Fruit fly (Drosophila melanogaster) whole organism, embryonic: ENCODE measurements around the gene CG8159.
A peak's percentile ranks its signal among the peaks of the same experiment; 100 is the strongest.

Experiments
- CG10321 ChIP-seq: fragments of 200-800 bp; sonication (Bioruptor generic); IDR thresholded peaks from 2 replicates; pipeline ENCODE4 v1.3.6; 2022; ENCODE audit warnings: missing biosample characterization, missing genetic modification characterization
- CG11093 ChIP-seq: fragments of 200-800 bp; sonication (Bioruptor generic); IDR thresholded peaks from 3 replicates; pipeline ENCODE4 v1.3.6; 2022; ENCODE audit warnings: missing biosample characterization, missing genetic modification characterization
- CG12155 ChIP-seq: fragments of 200-800 bp; sonication (Bioruptor generic); optimal IDR thresholded peaks from 3 replicates; lab custom pipeline; 2016; ENCODE audit warnings: missing biosample characterization, missing genetic modification characterization
- CG13424 ChIP-seq: fragments of 200-800 bp; sonication (Bioruptor generic); optimal IDR thresholded peaks from 2 replicates; lab custom pipeline; 2019; ENCODE audit warnings: missing biosample characterization, mild to moderate bottlenecking, missing genetic modification characterization, moderate library complexity
- CG15479 ChIP-seq: fragments of 200-800 bp; sonication (Bioruptor generic); optimal IDR thresholded peaks from 3 replicates; lab custom pipeline; 2019; ENCODE audit warnings: missing biosample characterization, mild to moderate bottlenecking, missing genetic modification characterization, moderate library complexity
- CG16813 ChIP-seq: fragments of 200-800 bp; sonication (Bioruptor generic); IDR thresholded peaks from 3 replicates; pipeline ENCODE4 v1.3.6; 2022; ENCODE audit warnings: missing biosample characterization, missing genetic modification characterization; ENCODE audit not compliant: partially characterized antibody
- CG17328 ChIP-seq: fragments of 200-800 bp; sonication (Bioruptor generic); IDR thresholded peaks from 2 replicates; pipeline ENCODE4 v1.3.6; 2022; ENCODE audit warnings: missing biosample characterization, missing genetic modification characterization
- CG1832 ChIP-seq: fragments of 200-800 bp; sonication (Bioruptor generic); optimal IDR thresholded peaks from 2 replicates; lab custom pipeline; 2017; ENCODE audit warnings: missing biosample characterization, mild to moderate bottlenecking, missing genetic modification characterization, inconsistent platforms
- CG30431 ChIP-seq: fragments of 200-800 bp; sonication (Bioruptor generic); optimal IDR thresholded peaks from 2 replicates; lab custom pipeline; 2017; ENCODE audit warnings: missing biosample characterization, missing genetic modification characterization
- CG34224 ChIP-seq: fragments of 200-800 bp; sonication (Bioruptor generic); IDR thresholded peaks from 3 replicates; pipeline ENCODE4 v1.3.6; 2022; ENCODE audit warnings: missing biosample characterization, missing genetic modification characterization; ENCODE audit not compliant: partially characterized antibody
- CG3995 ChIP-seq: fragments of 200-800 bp; sonication (Bioruptor generic); optimal IDR thresholded peaks from 3 replicates; lab custom pipeline; 2016; ENCODE audit warnings: missing biosample characterization, missing genetic modification characterization
- CG6175 ChIP-seq: fragments of 200-800 bp; sonication (Bioruptor generic); IDR thresholded peaks from 3 replicates; pipeline ENCODE4 v1.3.6; 2022; ENCODE audit warnings: missing biosample characterization, missing genetic modification characterization
- CG9215 ChIP-seq: fragments of 200-800 bp; sonication (Bioruptor generic); IDR thresholded peaks from 2 replicates; pipeline ENCODE4 v1.3.6; 2022; ENCODE audit warnings: missing biosample characterization, missing genetic modification characterization
- Dp ChIP-seq: fragments of 200-800 bp; sonication (Bioruptor generic); optimal IDR thresholded peaks from 2 replicates; lab custom pipeline; 2018; ENCODE audit warnings: missing biosample characterization, mild to moderate bottlenecking, missing genetic modification characterization, moderate library complexity
- Eip74EF ChIP-seq, 2 experiments: fragments of 200-800 bp in 1 of 2; fragments of >200 bp in 1 of 2; sonication (Bioruptor generic) in 1 of 2; optimal IDR thresholded peaks; 2 replicates each; lab custom pipeline; 2017 to 2019; ENCODE audit warnings: missing biosample characterization in 2 of 2, missing genetic modification characterization in 2 of 2, mild to moderate bottlenecking in 1 of 2, moderate library complexity in 1 of 2
- Hr78 ChIP-seq, 2 experiments: fragments of 200-800 bp in 1 of 2; fragments of >200 bp in 1 of 2; sonication (Bioruptor generic) in 1 of 2; optimal IDR thresholded peaks; 2 replicates each; lab custom pipeline; 2017 to 2019; ENCODE audit warnings: missing biosample characterization in 2 of 2, missing genetic modification characterization in 2 of 2, mild to moderate bottlenecking in 1 of 2, moderate library complexity in 1 of 2
- Meics ChIP-seq: fragments of 200-800 bp; sonication (Bioruptor generic); optimal IDR thresholded peaks from 2 replicates; lab custom pipeline; 2017; ENCODE audit warnings: missing biosample characterization, mild to moderate bottlenecking, missing genetic modification characterization
- NK7.1 ChIP-seq: fragments of 200-800 bp; sonication (Bioruptor generic); optimal IDR thresholded peaks from 3 replicates; lab custom pipeline; 2016; ENCODE audit warnings: missing biosample characterization, missing genetic modification characterization
- Neu2 ChIP-seq: fragments of 200-800 bp; sonication (Bioruptor generic); optimal IDR thresholded peaks from 3 replicates; lab custom pipeline; 2016; ENCODE audit warnings: missing biosample characterization, missing genetic modification characterization, borderline replicate concordance
- Nf-YB ChIP-seq: fragments of 200-800 bp; sonication (Bioruptor generic); optimal IDR thresholded peaks from 3 replicates; lab custom pipeline; 2019; ENCODE audit warnings: missing biosample characterization, mild to moderate bottlenecking, missing genetic modification characterization, moderate library complexity
- Optix ChIP-seq: fragments of 200-800 bp; sonication (Bioruptor generic); IDR thresholded peaks from 3 replicates; pipeline ENCODE4 v1.3.6; 2022; ENCODE audit warnings: missing biosample characterization, missing genetic modification characterization
- Trl ChIP-seq, 3 experiments: fragments of >200 bp in 2 of 3; fragments of 200-800 bp in 1 of 3; sonication (Bioruptor generic) in 1 of 3; optimal IDR thresholded peaks; 2 replicates in 1 of 3; 3 replicates in 2 of 3; lab custom pipeline; 2016 to 2017; ENCODE audit warnings: missing biosample characterization in 1 of 3, missing genetic modification characterization in 1 of 3
- ato ChIP-seq: fragments of 200-800 bp; sonication (Bioruptor generic); IDR thresholded peaks from 2 replicates; pipeline ENCODE4 v1.3.6; 2022; ENCODE audit warnings: missing biosample characterization, missing genetic modification characterization; ENCODE audit not compliant: partially characterized antibody
- bbx ChIP-seq: fragments of 200-800 bp; sonication (Bioruptor generic); IDR thresholded peaks from 2 replicates; pipeline ENCODE4 v1.3.6; 2022; ENCODE audit warnings: missing biosample characterization, missing genetic modification characterization; ENCODE audit not compliant: partially characterized antibody
- crol ChIP-seq: fragments of 200-800 bp; sonication (Bioruptor generic); IDR thresholded peaks from 2 replicates; pipeline ENCODE4 v1.3.6; 2022; ENCODE audit warnings: missing biosample characterization, missing genetic modification characterization
- gfzf ChIP-seq: fragments of 200-800 bp; sonication (Bioruptor generic); optimal IDR thresholded peaks from 2 replicates; lab custom pipeline; 2016; ENCODE audit warnings: missing biosample characterization, mild to moderate bottlenecking, missing genetic modification characterization, moderate library complexity
- h ChIP-seq: fragments of >200 bp; optimal IDR thresholded peaks from 2 replicates; lab custom pipeline; 2017
- hbn ChIP-seq: fragments of 200-800 bp; sonication (Bioruptor generic); IDR thresholded peaks from 2 replicates; pipeline ENCODE4 v1.3.6; 2022; ENCODE audit warnings: missing biosample characterization, missing genetic modification characterization; ENCODE audit not compliant: partially characterized antibody
- knrl ChIP-seq: fragments of 200-800 bp; sonication (Bioruptor generic); IDR thresholded peaks from 3 replicates; pipeline ENCODE4 v1.3.6; 2022; ENCODE audit warnings: missing biosample characterization, missing genetic modification characterization; ENCODE audit not compliant: partially characterized antibody
- nerfin-2 ChIP-seq: fragments of 200-800 bp; sonication (Bioruptor generic); IDR thresholded peaks from 2 replicates; pipeline ENCODE4 v1.3.6; 2022; ENCODE audit warnings: missing biosample characterization, missing genetic modification characterization; ENCODE audit not compliant: partially characterized antibody
- scrt ChIP-seq: fragments of 200-800 bp; sonication (Bioruptor generic); optimal IDR thresholded peaks from 2 replicates; lab custom pipeline; 2018; ENCODE audit warnings: missing biosample characterization, mild to moderate bottlenecking, missing genetic modification characterization, moderate library complexity
- tio ChIP-seq: fragments of 200-800 bp; sonication (Bioruptor generic); optimal IDR thresholded peaks from 2 replicates; lab custom pipeline; 2017; ENCODE audit warnings: missing biosample characterization, missing genetic modification characterization, inconsistent platforms
- tll ChIP-seq, 2 experiments: fragments of 200-800 bp in 1 of 2; fragments of >200 bp in 1 of 2; sonication (Bioruptor generic) in 1 of 2; optimal IDR thresholded peaks; 2 replicates each; lab custom pipeline; 2017 to 2019; ENCODE audit warnings: missing biosample characterization in 2 of 2, missing genetic modification characterization in 2 of 2, mild to moderate bottlenecking in 1 of 2, moderate library complexity in 1 of 2
- tup ChIP-seq: fragments of 200-800 bp; sonication (Bioruptor generic); optimal IDR thresholded peaks from 2 replicates; lab custom pipeline; 2016; ENCODE audit warnings: missing biosample characterization, mild to moderate bottlenecking, missing genetic modification characterization, moderate library complexity
- z ChIP-seq: fragments of 200-800 bp; sonication (Bioruptor generic); IDR thresholded peaks from 3 replicates; pipeline ENCODE4 v1.3.6; 2022; ENCODE audit warnings: missing biosample characterization, missing genetic modification characterization
- zen ChIP-seq: fragments of 200-800 bp; sonication (Bioruptor generic); optimal IDR thresholded peaks from 3 replicates; lab custom pipeline; 2018; ENCODE audit warnings: missing biosample characterization, mild to moderate bottlenecking, missing genetic modification characterization, moderate library complexity
- zf30C ChIP-seq: fragments of 200-800 bp; sonication (Bioruptor generic); optimal IDR thresholded peaks from 3 replicates; lab custom pipeline; 2018; ENCODE audit warnings: missing biosample characterization, mild to moderate bottlenecking, missing genetic modification characterization

Gene CG8159

DNA sequence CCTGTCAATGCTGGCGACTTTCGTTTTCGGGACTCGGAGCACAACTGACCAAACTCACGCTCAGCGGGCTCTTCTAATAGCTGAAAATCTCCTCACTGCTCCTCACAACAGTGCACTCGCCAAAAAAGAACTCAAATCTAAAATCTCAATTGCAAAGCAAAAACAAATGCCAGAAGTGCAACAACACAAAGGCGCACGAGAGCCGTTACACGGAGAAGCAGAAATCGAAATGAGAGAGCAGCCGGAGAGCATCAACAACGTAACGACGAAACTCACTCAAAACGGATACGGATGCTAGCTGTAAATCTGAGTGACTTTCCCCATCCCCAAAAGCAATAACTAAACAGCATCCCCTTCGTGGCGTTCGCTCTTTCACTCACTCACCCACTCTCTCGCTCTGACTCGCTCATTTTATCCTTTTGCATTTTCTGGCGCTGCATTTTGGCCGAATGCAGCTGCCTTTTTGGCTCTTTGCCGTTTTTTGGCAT, 28.8 kb upstream of the CG8159 start, which contains the start of gene hb (continued):
- TF ChIP-seq Eip74EF (GFP tag; optimal IDR thresholded peaks at IDR 0.05; lab: Kevin White, UChicago) = no peak
- TF ChIP-seq nerfin-2 (GFP tag; lab: Robert Waterston, UW) = no peak
- no peak for TF ChIP-seq knrl (GFP tag; lab: Robert Waterston, UW)
- TF ChIP-seq z (GFP tag; lab: Robert Waterston, UW) = peak; percentile 97
- peak; percentile 4 for TF ChIP-seq Nf-YB (GFP tag; lab: Kevin White, UChicago)
- no peak for TF ChIP-seq gfzf (GFP tag; lab: Kevin White, UChicago)
- TF ChIP-seq Optix (GFP tag; lab: Robert Waterston, UW) = no peak
- TF ChIP-seq CG16813 (GFP tag; lab: Robert Waterston, UW) = peak; percentile 27; the same call in 1 of the 3 replicates
- no peak for TF ChIP-seq CG13424
- no peak for TF ChIP-seq NK7.1 (GFP tag; lab: Kevin White, UChicago)
- no peak for TF ChIP-seq tio (GFP tag; lab: Kevin White, UChicago)
- TF ChIP-seq h (lab: Kevin White, UChicago) = no peak
- TF ChIP-seq CG3995 (GFP tag; lab: Kevin White, UChicago) = no peak
- peak; percentile 20 for TF ChIP-seq CG1832 (GFP tag; lab: Kevin White, UChicago)
- TF ChIP-seq CG6175 = no peak
- TF ChIP-seq tup = no peak
- TF ChIP-seq crol (GFP tag; lab: Robert Waterston, UW) = no peak
- no peak for TF ChIP-seq CG9215 (GFP tag; lab: Robert Waterston, UW)
- no peak for TF ChIP-seq zf30C
- TF ChIP-seq CG10321 (GFP tag; lab: Robert Waterston, UW) = no peak
- TF ChIP-seq Meics (GFP tag; lab: Kevin White, UChicago) = no peak
- TF ChIP-seq CG12155 (GFP tag; lab: Kevin White, UChicago) = no peak
- TF ChIP-seq Neu2 (GFP tag; lab: Kevin White, UChicago) = no peak
- no peak for TF ChIP-seq Dp (GFP tag; lab: Kevin White, UChicago)
- TF ChIP-seq CG17328 (GFP tag; lab: Robert Waterston, UW) = no peak
- TF ChIP-seq Hr78 (GFP tag; optimal IDR thresholded peaks at IDR 0.05; lab: Kevin White, UChicago) = no peak
- no peak for TF ChIP-seq hbn (GFP tag; lab: Robert Waterston, UW)
- 0 out of 2 replicates have a peak, but pooled peaks have one; percentile 30 for TF ChIP-seq bbx (GFP tag; lab: Robert Waterston, UW)
- peak; percentile 45 to 81 for TF ChIP-seq Trl (optimal IDR thresholded peaks at IDR 0.05; lab: Kevin White, UChicago)
- no peak for TF ChIP-seq Trl (GFP tag; optimal IDR thresholded peaks at IDR 0.05; lab: Kevin White, UChicago)
- TF ChIP-seq scrt (GFP tag; lab: Kevin White, UChicago) = no peak
- TF ChIP-seq ato = no peak
- TF ChIP-seq, all 482 proteins: peak for 7

DNA sequence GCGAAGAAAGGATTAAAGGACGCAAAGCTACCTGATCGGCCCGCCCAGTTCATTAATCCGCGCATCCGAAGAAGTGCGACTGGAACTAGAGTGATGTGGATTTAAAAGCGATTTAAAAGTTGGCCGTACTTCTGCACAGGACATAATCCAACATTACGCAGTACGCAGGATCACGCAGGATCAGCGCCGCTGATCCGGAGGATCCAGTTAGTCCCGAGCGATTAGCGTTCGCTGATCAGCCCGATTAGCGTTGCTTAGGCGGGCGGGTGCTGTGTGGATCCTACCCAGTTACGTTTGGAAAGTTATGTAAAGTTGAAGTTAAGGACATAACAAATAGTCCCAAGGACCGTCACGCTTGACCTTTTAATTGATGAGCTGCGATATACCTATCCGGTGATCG, 27.4 kb upstream of the CG8159 start:
- peak; percentile 88 for TF ChIP-seq CG15479 (GFP tag; lab: Kevin White, UChicago)
- no peak for TF ChIP-seq CG34224
- TF ChIP-seq tll (GFP tag; optimal IDR thresholded peaks at IDR 0.05; lab: Kevin White, UChicago) = peak in 1 of 2 experiments; percentile 93
- TF ChIP-seq CG30431 = no peak
- TF ChIP-seq zen (tag; lab: Kevin White, UChicago) = peak; percentile 76
- no peak for TF ChIP-seq CG11093 (GFP tag; lab: Robert Waterston, UW)
